Worm (Caenorhabditis elegans) whole organism, L4/young adult: ENCODE measurements around the gene clec-186.

ENCODE experiments used
- W03F9.2 ChIP-seq: fragments of 150-350 bp; optimal IDR thresholded peaks from 2 replicates; lab custom pipeline; 2014; ENCODE audit warnings: missing biosample characterization, missing genetic modification characterization
- dao-5 ChIP-seq: sonication (generic microtip); optimal IDR thresholded peaks from 2 replicates; lab custom pipeline; 2016; ENCODE audit warnings: missing genotype, missing genetic modification characterization, moderate library complexity, missing compliant biosample characterization
- him-1 ChIP-seq: sonication (generic microtip); optimal IDR thresholded peaks from 2 replicates; lab custom pipeline; 2016; ENCODE audit warnings: missing genotype, missing genetic modification reagents, missing genetic modification characterization, missing compliant biosample characterization

DNA sequence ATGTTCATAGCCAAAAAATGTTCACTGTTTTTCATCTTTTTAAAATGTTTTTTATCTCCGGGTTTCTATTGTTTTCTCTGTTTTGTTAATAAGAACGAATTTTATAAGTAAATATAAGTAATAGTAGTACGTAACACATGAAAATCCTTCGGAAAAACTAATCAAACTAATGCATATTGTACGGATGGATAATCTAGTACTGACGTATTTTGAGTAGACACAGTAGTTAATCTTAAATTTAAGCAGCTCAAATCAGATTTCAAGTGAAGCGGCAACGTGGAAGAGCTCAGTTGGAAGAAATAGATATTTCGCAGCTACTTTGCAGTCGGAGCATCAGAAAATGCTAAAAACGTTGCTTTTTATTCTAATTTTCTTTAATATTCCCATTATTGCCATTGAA, 6.1 kb upstream of the clec-186 start, which contains the start of gene gcy-18:
- TF ChIP-seq him-1 (no peak), dao-5 (tag; lab: Kevin White, UChicago) (no peak), W03F9.2 (tag; lab: Kevin White, UChicago) (no peak)
